Worm (Caenorhabditis elegans) whole organism, L1 larva: Measurements from ENCODE around the gene nduf-9.

Experiments used
- ces-1 ChIP-seq: fragments of 150-350 bp; optimal IDR thresholded peaks from 2 replicates; lab custom pipeline; 2014; ENCODE audit warnings: missing biosample characterization, missing genetic modification reagents, missing genetic modification characterization
- efl-1 ChIP-seq, 4 experiments: fragments of 150-350 bp; optimal IDR thresholded peaks in 3 of 4; peaks in 1 of 4; 1 replicate in 1 of 4; 2 replicates in 3 of 4; lab custom pipeline; 2014; ENCODE audit warnings: missing biosample characterization in 2 of 4, missing genetic modification characterization in 2 of 4, missing genetic modification reagents in 2 of 4
- egl-13 ChIP-seq: sonication (generic microtip); optimal IDR thresholded peaks from 2 replicates; lab custom pipeline; 2016; ENCODE audit warnings: missing genotype, missing genetic modification reagents, missing genetic modification characterization, missing compliant biosample characterization
- fkh-10 ChIP-seq: sonication (generic microtip); optimal IDR thresholded peaks from 2 replicates; lab custom pipeline; 2017; ENCODE audit warnings: missing biosample characterization, missing genetic modification reagents, missing genetic modification characterization
- jun-1 ChIP-seq: fragments of 150-350 bp; optimal IDR thresholded peaks from 2 replicates; lab custom pipeline; 2014; ENCODE audit warnings: missing biosample characterization, missing genetic modification reagents, missing genetic modification characterization
- lin-15B ChIP-seq: fragments of 150-350 bp; sonication (generic microtip); optimal IDR thresholded peaks from 3 replicates; lab custom pipeline; 2014; ENCODE audit warnings: missing biosample characterization, missing genetic modification characterization
- lir-3 ChIP-seq: sonication (generic microtip); optimal IDR thresholded peaks from 2 replicates; lab custom pipeline; 2016; ENCODE audit warnings: mild to moderate bottlenecking, missing genetic modification characterization, moderate library complexity, missing compliant biosample characterization; ENCODE audit not compliant: poor library complexity
- nhr-11 ChIP-seq: fragments of 150-350 bp; optimal IDR thresholded peaks from 2 replicates; lab custom pipeline; 2014; ENCODE audit warnings: missing biosample characterization, missing genetic modification characterization
- unc-130 ChIP-seq: fragments of 150-350 bp; optimal IDR thresholded peaks from 2 replicates; lab custom pipeline; 2017; ENCODE audit warnings: missing biosample characterization, missing genetic modification characterization, inconsistent platforms
- ztf-11 ChIP-seq, 2 experiments: sonication (generic microtip); optimal IDR thresholded peaks; 2 replicates each; lab custom pipeline; 2016 to 2017; ENCODE audit warnings: missing genetic modification characterization in 2 of 2, missing biosample characterization in 1 of 2, missing compliant biosample characterization in 1 of 2

DNA sequence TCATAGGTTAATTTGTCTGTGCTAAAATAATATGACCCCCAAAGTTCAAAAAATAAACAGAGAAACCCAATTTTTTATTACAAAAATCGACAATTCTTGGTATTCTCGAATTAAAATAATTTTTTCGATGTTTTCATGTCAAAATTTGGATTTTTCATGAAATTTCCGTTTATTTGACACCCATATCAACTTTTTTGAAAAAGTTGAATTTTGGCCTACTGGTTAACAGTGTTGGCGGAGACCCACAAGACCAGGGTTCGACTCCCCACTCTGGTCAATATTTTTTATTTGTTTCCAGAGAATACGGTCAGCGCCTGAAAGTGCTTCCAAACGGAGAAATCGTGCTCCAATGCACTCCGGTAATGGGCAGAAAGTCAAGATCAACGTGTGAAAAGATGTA lies 56.6 kb downstream of the nduf-9 start:
- TF ChIP-seq jun-1 (tag; lab: Kevin White, UChicago) (no peak), nhr-11 (no peak), lin-15B (tag; lab: Kevin White, UChicago) (no peak), ces-1 (GFP tag; lab: Kevin White, UChicago) (no peak), lir-3 (no peak), ztf-11 (tag; optimal IDR thresholded peaks at IDR 0.05; lab: Kevin White, UChicago) (no peak), efl-1 (optimal IDR thresholded peaks at IDR 0.05; lab: Kevin White, UChicago) (no peak), efl-1 (GFP tag; optimal IDR thresholded peaks at IDR 0.05 in 1 of 2; lab: Kevin White, UChicago) (no peak), fkh-10 (GFP tag; lab: Kevin White, UChicago) (no peak), unc-130 (tag; lab: Kevin White, UChicago) (no peak), egl-13 (tag; lab: Kevin White, UChicago) (no peak)
